Worm (Caenorhabditis elegans) whole organism, L4 larva: ENCODE results near the gene sdc-1.
"Not testable (repeated sequence)": the region's sequence is repeated elsewhere in the genome, so short reads cannot be mapped to it uniquely, and the experiment has no call there.

Source experiments
- aly-2 ChIP-seq: sonication (generic microtip); optimal IDR thresholded peaks from 2 replicates; lab custom pipeline; 2018; ENCODE audit warnings: missing biosample characterization, missing genetic modification characterization
- ctbp-1 ChIP-seq: fragments of 200-800 bp; sonication (Bioruptor generic); IDR thresholded peaks from 2 replicates; pipeline ENCODE4 v1.3.6; 2022; ENCODE audit warnings: missing genetic modification reagents, missing genetic modification characterization, missing compliant biosample characterization
- lin-13 ChIP-seq: fragments of 150-350 bp; optimal IDR thresholded peaks from 2 replicates; lab custom pipeline; 2014; ENCODE audit warnings: missing biosample characterization, missing genetic modification reagents, missing genetic modification characterization
- mdt-29 ChIP-seq: fragments of 200-800 bp; sonication (Bioruptor generic); IDR thresholded peaks from 2 replicates; pipeline ENCODE4 v1.3.6; 2022; ENCODE audit warnings: missing genetic modification reagents, missing genetic modification characterization, missing compliant biosample characterization
- mep-1 ChIP-seq: fragments of 150-350 bp; sonication (generic microtip); optimal IDR thresholded peaks from 3 replicates; lab custom pipeline; 2014; ENCODE audit warnings: missing biosample characterization, missing genetic modification characterization
- nhr-25 ChIP-seq: sonication (generic microtip); optimal IDR thresholded peaks from 2 replicates; lab custom pipeline; 2017; ENCODE audit warnings: missing genetic modification characterization, mild to moderate bottlenecking, missing compliant biosample characterization, antibody characterized with exemption, moderate library complexity, borderline replicate concordance; ENCODE audit not compliant: insufficient read depth
- unc-62 ChIP-seq, 3 experiments: fragments of 150-350 bp in 1 of 3; sonication (generic microtip); optimal IDR thresholded peaks in 2 of 3; peaks in 1 of 3; 1 replicate in 1 of 3; 2 replicates in 2 of 3; lab custom pipeline; 2014 to 2017; ENCODE audit warnings: missing biosample characterization in 3 of 3, missing genetic modification characterization in 3 of 3, missing genetic modification reagents in 3 of 3, missing genotype in 1 of 3
- zip-2 ChIP-seq: fragments of 150-350 bp; optimal IDR thresholded peaks from 2 replicates; lab custom pipeline; 2014; ENCODE audit warnings: missing biosample characterization, missing genetic modification characterization

DNA sequence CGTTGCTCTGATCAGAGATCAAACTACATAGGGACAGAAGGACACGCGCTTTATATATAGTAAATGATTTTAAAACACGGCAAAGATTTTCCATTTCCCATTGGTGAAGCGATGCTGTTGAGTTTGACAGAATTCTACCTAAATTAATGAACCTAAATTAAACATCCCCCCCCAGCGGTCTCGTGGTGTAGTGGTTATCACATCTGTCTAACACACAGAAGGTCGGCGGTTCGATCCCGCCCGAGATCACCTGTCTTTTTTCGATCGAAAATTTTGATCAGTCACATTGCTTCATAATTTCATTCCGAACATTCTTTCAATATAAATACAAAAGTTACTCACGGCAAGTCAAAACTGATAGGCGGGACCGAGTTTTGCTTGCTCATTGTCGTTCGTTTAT lies 23.7 kb downstream of the sdc-1 start:
- not testable (repeated sequence) for TF ChIP-seq ctbp-1 (GFP tag; lab: Robert Waterston, UW); lin-13; aly-2 (tag; lab: Kevin White, UChicago); mdt-29; unc-62 (tag; optimal IDR thresholded peaks at IDR 0.05; lab: Kevin White, UChicago); nhr-25 (tag; lab: Kevin White, UChicago); mep-1 (tag; lab: Kevin White, UChicago); zip-2 (tag; lab: Kevin White, UChicago)
- peak in 1 of 2 experiments; percentile 15 for TF ChIP-seq unc-62 (GFP tag; optimal IDR thresholded peaks at IDR 0.05 in 1 of 2; lab: Kevin White, UChicago)
